Worm (Caenorhabditis elegans) whole organism, L4 larva: Measurements from ENCODE around the gene F58H1.6.

Source experiments
- F10B5.3 ChIP-seq: sonication (generic microtip); optimal IDR thresholded peaks from 2 replicates; lab custom pipeline; 2016; ENCODE audit warnings: mild to moderate bottlenecking, missing genetic modification characterization, missing compliant biosample characterization
- T20F7.1 ChIP-seq: fragments of 200-800 bp; sonication (Bioruptor generic); optimal IDR thresholded peaks from 2 replicates; lab custom pipeline; 2018; ENCODE audit warnings: mild to moderate bottlenecking, missing genetic modification characterization, missing compliant biosample characterization
- T26A8.4 ChIP-seq: fragments of 200-800 bp; sonication (Bioruptor generic); IDR thresholded peaks from 2 replicates; pipeline ENCODE4 v1.3.6; 2022; ENCODE audit warnings: missing genetic modification characterization, missing compliant biosample characterization
- Y105C5A.15 ChIP-seq: fragments of 200-800 bp; sonication (Bioruptor generic); IDR thresholded peaks from 2 replicates; pipeline ENCODE4 v1.3.6; 2022; ENCODE audit warnings: missing genetic modification characterization, missing compliant biosample characterization
- aha-1 ChIP-seq: fragments of 150-350 bp; peaks from one replicate; lab custom pipeline; 2014; ENCODE audit warnings: missing biosample characterization, missing genetic modification characterization
- arid-1 ChIP-seq: fragments of 200-800 bp; sonication (Bioruptor generic); conservative IDR thresholded peaks from 2 replicates; pipeline ENCODE4 v1.3.6; 2022; ENCODE audit warnings: missing genetic modification reagents, missing genetic modification characterization, missing compliant biosample characterization
- attf-4 ChIP-seq: sonication (generic microtip); optimal IDR thresholded peaks from 3 replicates; lab custom pipeline; 2017; ENCODE audit warnings: missing biosample characterization, missing genetic modification characterization
- ceh-32 ChIP-seq: sonication (generic microtip); optimal IDR thresholded peaks from 2 replicates; lab custom pipeline; 2016; ENCODE audit warnings: mild to moderate bottlenecking, missing genetic modification characterization, missing compliant biosample characterization; ENCODE audit not compliant: poor library complexity
- ceh-62 ChIP-seq: sonication (generic microtip); optimal IDR thresholded peaks from 2 replicates; lab custom pipeline; 2017; ENCODE audit warnings: missing biosample characterization, missing genetic modification characterization
- ces-1 ChIP-seq: fragments of 150-350 bp; sonication (generic microtip); optimal IDR thresholded peaks from 4 replicates; lab custom pipeline; 2014; ENCODE audit warnings: missing biosample characterization, missing genetic modification reagents, missing genetic modification characterization
- ctbp-1 ChIP-seq: fragments of 200-800 bp; sonication (Bioruptor generic); IDR thresholded peaks from 2 replicates; pipeline ENCODE4 v1.3.6; 2022; ENCODE audit warnings: missing genetic modification reagents, missing genetic modification characterization, missing compliant biosample characterization
- daf-16 ChIP-seq, 3 experiments: sonication (generic microtip); optimal IDR thresholded peaks; 2 replicates each; lab custom pipeline; 2016 to 2017; ENCODE audit warnings: missing genetic modification characterization in 3 of 3, missing genetic modification reagents in 3 of 3, mild to moderate bottlenecking in 2 of 3, missing compliant biosample characterization in 2 of 3, missing biosample characterization in 1 of 3, moderate library complexity in 1 of 3
- daf-19 ChIP-seq: fragments of 200-800 bp; sonication (Bioruptor generic); conservative IDR thresholded peaks from 2 replicates; pipeline ENCODE4 v1.3.6; 2022; ENCODE audit warnings: missing genetic modification characterization, missing compliant biosample characterization
- daf-8 ChIP-seq: fragments of 200-800 bp; sonication (Bioruptor generic); IDR thresholded peaks from 2 replicates; pipeline ENCODE4 v1.3.6; 2022; ENCODE audit warnings: missing genetic modification characterization, missing compliant biosample characterization
- dmd-8 ChIP-seq: fragments of 200-800 bp; sonication (Bioruptor generic); IDR thresholded peaks from 2 replicates; pipeline ENCODE4 v1.3.6; 2022; ENCODE audit warnings: missing genetic modification characterization, missing compliant biosample characterization
- egl-43 ChIP-seq: fragments of 200-800 bp; sonication (Bioruptor generic); IDR thresholded peaks from 2 replicates; pipeline ENCODE4 v1.3.6; 2022; ENCODE audit warnings: missing genetic modification reagents, missing genetic modification characterization, missing compliant biosample characterization
- fkh-10 ChIP-seq: fragments of 150-350 bp; optimal IDR thresholded peaks from 2 replicates; lab custom pipeline; 2014; ENCODE audit warnings: missing biosample characterization, missing genetic modification reagents, missing genetic modification characterization
- gei-8 ChIP-seq: fragments of 200-800 bp; sonication (Bioruptor generic); optimal IDR thresholded peaks from 2 replicates; lab custom pipeline; 2018; ENCODE audit warnings: mild to moderate bottlenecking, missing genetic modification characterization, missing compliant biosample characterization
- hlh-11 ChIP-seq: fragments of 200-800 bp; sonication (Bioruptor generic); optimal IDR thresholded peaks from 2 replicates; lab custom pipeline; 2018; ENCODE audit warnings: mild to moderate bottlenecking, missing genetic modification characterization, missing compliant biosample characterization
- hlh-30 ChIP-seq: sonication (generic microtip); optimal IDR thresholded peaks from 2 replicates; lab custom pipeline; 2017; ENCODE audit warnings: antibody characterized with exemption, mild to moderate bottlenecking, missing genetic modification characterization, missing compliant biosample characterization; ENCODE audit not compliant: insufficient read depth
- lim-7 ChIP-seq: fragments of 200-800 bp; sonication (Bioruptor generic); IDR thresholded peaks from 2 replicates; pipeline ENCODE4 v1.3.6; 2022; ENCODE audit warnings: missing genetic modification characterization, missing compliant biosample characterization
- lin-13 ChIP-seq: fragments of 150-350 bp; optimal IDR thresholded peaks from 2 replicates; lab custom pipeline; 2014; ENCODE audit warnings: missing biosample characterization, missing genetic modification reagents, missing genetic modification characterization
- lin-29 ChIP-seq: fragments of 200-800 bp; sonication (Bioruptor generic); IDR thresholded peaks from 2 replicates; pipeline ENCODE4 v1.3.6; 2022; ENCODE audit warnings: missing genetic modification reagents, missing genetic modification characterization, missing compliant biosample characterization
- lsy-2 ChIP-seq, 2 experiments: fragments of 150-350 bp in 1 of 2; sonication (generic microtip) in 1 of 2; optimal IDR thresholded peaks; 2 replicates each; lab custom pipeline; 2014 to 2017; ENCODE audit warnings: missing biosample characterization in 2 of 2, missing genetic modification characterization in 2 of 2
- madf-5 ChIP-seq, 2 experiments: fragments of 200-800 bp; sonication (Bioruptor generic); IDR thresholded peaks; 2 replicates each; pipeline ENCODE4 v1.3.6; 2022; ENCODE audit warnings: missing compliant biosample characterization in 2 of 2, missing genetic modification characterization in 2 of 2
- madf-9 ChIP-seq: fragments of 200-800 bp; sonication (Bioruptor generic); conservative IDR thresholded peaks from 2 replicates; pipeline ENCODE4 v1.3.6; 2022; ENCODE audit warnings: missing genetic modification reagents, missing genetic modification characterization, missing compliant biosample characterization
- mdl-1 ChIP-seq, 2 experiments: fragments of 150-350 bp in 1 of 2; sonication (generic microtip) in 1 of 2; optimal IDR thresholded peaks; 2 replicates each; lab custom pipeline; 2014 to 2017; ENCODE audit warnings: missing biosample characterization in 2 of 2, missing genetic modification characterization in 2 of 2
- mes-2 ChIP-seq: sonication (generic microtip); optimal IDR thresholded peaks from 2 replicates; lab custom pipeline; 2016; ENCODE audit warnings: missing genotype, mild to moderate bottlenecking, missing genetic modification characterization, missing compliant biosample characterization; ENCODE audit not compliant: poor library complexity, severe bottlenecking
- mxl-3 ChIP-seq: fragments of 200-800 bp; sonication (Bioruptor generic); optimal IDR thresholded peaks from 2 replicates; lab custom pipeline; 2018; ENCODE audit warnings: mild to moderate bottlenecking, missing genetic modification characterization, missing compliant biosample characterization
- nhr-10 ChIP-seq: fragments of 150-350 bp; optimal IDR thresholded peaks from 2 replicates; lab custom pipeline; 2014; ENCODE audit warnings: missing biosample characterization, missing genetic modification characterization
- nhr-42 ChIP-seq: fragments of 200-800 bp; sonication (Bioruptor generic); IDR thresholded peaks from 2 replicates; pipeline ENCODE4 v1.3.6; 2022; ENCODE audit warnings: missing genetic modification characterization, missing compliant biosample characterization
- nhr-6 ChIP-seq: fragments of 150-350 bp; optimal IDR thresholded peaks from 2 replicates; lab custom pipeline; 2014; ENCODE audit warnings: missing biosample characterization, missing genetic modification characterization
- nhr-76 ChIP-seq: fragments of 150-350 bp; optimal IDR thresholded peaks from 2 replicates; lab custom pipeline; 2014; ENCODE audit warnings: missing biosample characterization, missing genetic modification characterization
- nhr-77 ChIP-seq: fragments of 150-350 bp; optimal IDR thresholded peaks from 2 replicates; lab custom pipeline; 2014; ENCODE audit warnings: missing biosample characterization, missing genetic modification characterization
- pha-4 ChIP-seq, 2 experiments: fragments of 150-350 bp in 1 of 2; fragments of 200-800 bp in 1 of 2; sonication (Bioruptor generic) in 1 of 2; IDR thresholded peaks in 1 of 2; optimal IDR thresholded peaks in 1 of 2; 2 replicates each; pipeline versions ENCODE4 v1.3.6 to Lab custom; 2014 to 2022; ENCODE audit warnings: missing genetic modification characterization in 2 of 2, missing genetic modification reagents in 2 of 2, missing biosample characterization in 1 of 2, missing compliant biosample characterization in 1 of 2
- php-3 ChIP-seq: fragments of 200-800 bp; sonication (Bioruptor generic); IDR thresholded peaks from 2 replicates; pipeline ENCODE4 v1.3.6; 2022; ENCODE audit warnings: missing genetic modification reagents, missing genetic modification characterization, missing compliant biosample characterization
- rbr-2 ChIP-seq: sonication (generic microtip); optimal IDR thresholded peaks from 2 replicates; lab custom pipeline; 2016; ENCODE audit warnings: missing genotype, missing genetic modification characterization, missing compliant biosample characterization
- sdz-12 ChIP-seq: fragments of 200-800 bp; sonication (Bioruptor generic); optimal IDR thresholded peaks from 2 replicates; lab custom pipeline; 2018; ENCODE audit warnings: mild to moderate bottlenecking, missing genetic modification characterization, missing compliant biosample characterization
- spr-1 ChIP-seq: sonication (generic microtip); optimal IDR thresholded peaks from 2 replicates; lab custom pipeline; 2016; ENCODE audit warnings: mild to moderate bottlenecking, missing genetic modification characterization, missing compliant biosample characterization
- tag-97 ChIP-seq: fragments of 200-800 bp; sonication (Bioruptor generic); IDR thresholded peaks from 2 replicates; pipeline ENCODE4 v1.3.6; 2022; ENCODE audit warnings: missing genetic modification characterization, missing compliant biosample characterization
- tra-1 ChIP-seq: fragments of 200-800 bp; sonication (Bioruptor generic); IDR thresholded peaks from 2 replicates; pipeline ENCODE4 v1.3.6; 2022; ENCODE audit warnings: missing genetic modification reagents, missing genetic modification characterization, missing compliant biosample characterization
- zfp-2 ChIP-seq: sonication (generic microtip); optimal IDR thresholded peaks from 2 replicates; lab custom pipeline; 2016; ENCODE audit warnings: mild to moderate bottlenecking, missing genetic modification characterization, missing compliant biosample characterization
- zip-2 ChIP-seq: fragments of 150-350 bp; optimal IDR thresholded peaks from 2 replicates; lab custom pipeline; 2014; ENCODE audit warnings: missing biosample characterization, missing genetic modification characterization
- ztf-7 ChIP-seq: fragments of 150-350 bp; optimal IDR thresholded peaks from 2 replicates; lab custom pipeline; 2014; ENCODE audit warnings: missing biosample characterization, missing genetic modification characterization

The F58H1.6 gene

DNA sequence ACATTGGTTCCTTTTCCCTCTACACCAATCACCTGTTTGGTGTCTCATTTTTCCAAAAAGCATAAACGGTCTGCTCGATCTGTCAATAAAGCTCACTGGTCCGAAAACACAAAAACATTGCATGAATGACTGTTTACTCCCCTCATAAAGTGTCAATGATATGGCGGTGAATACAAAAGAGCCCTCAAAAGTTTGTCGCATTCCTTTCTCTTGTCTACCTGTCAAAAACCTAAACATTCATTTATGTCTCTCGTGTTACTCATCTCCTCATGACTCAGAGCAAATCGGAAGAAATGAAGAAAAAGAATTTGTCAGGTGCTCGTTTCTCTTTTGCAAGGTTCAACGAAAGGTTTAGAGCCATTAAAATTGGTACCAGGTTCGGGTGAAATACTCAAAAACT lies 8.8 kb downstream of the F58H1.6 start:
- no peak for TF ChIP-seq attf-4
- TF ChIP-seq hlh-30 = peak; percentile 18
- TF ChIP-seq T26A8.4 = no peak
- TF ChIP-seq rbr-2 = no peak
- TF ChIP-seq pha-4 (GFP tag; IDR thresholded peaks at IDR 0.05; lab: Robert Waterston, UW) = no peak
- peak; percentile 12 for TF ChIP-seq pha-4 (tag; optimal IDR thresholded peaks at IDR 0.05; lab: Kevin White, UChicago)
- no peak for TF ChIP-seq lin-29 (GFP tag; lab: Robert Waterston, UW)
- TF ChIP-seq T20F7.1 (GFP tag; lab: Kevin White, UChicago) = no peak
- TF ChIP-seq mes-2 = no peak
- no peak for TF ChIP-seq zfp-2 (tag; lab: Kevin White, UChicago)
- TF ChIP-seq madf-5 (GFP tag; IDR thresholded peaks at IDR 0.05; lab: Robert Waterston, UW) = no peak
- TF ChIP-seq daf-16 (GFP tag; optimal IDR thresholded peaks at IDR 0.05; lab: Kevin White, UChicago) = no peak
- no peak for TF ChIP-seq daf-16 (tag; optimal IDR thresholded peaks at IDR 0.05; lab: Kevin White, UChicago)
- TF ChIP-seq arid-1 = no peak
- TF ChIP-seq nhr-6 (tag; lab: Kevin White, UChicago) = peak; percentile 94
- no peak for TF ChIP-seq hlh-11 (tag; lab: Kevin White, UChicago)

DNA sequence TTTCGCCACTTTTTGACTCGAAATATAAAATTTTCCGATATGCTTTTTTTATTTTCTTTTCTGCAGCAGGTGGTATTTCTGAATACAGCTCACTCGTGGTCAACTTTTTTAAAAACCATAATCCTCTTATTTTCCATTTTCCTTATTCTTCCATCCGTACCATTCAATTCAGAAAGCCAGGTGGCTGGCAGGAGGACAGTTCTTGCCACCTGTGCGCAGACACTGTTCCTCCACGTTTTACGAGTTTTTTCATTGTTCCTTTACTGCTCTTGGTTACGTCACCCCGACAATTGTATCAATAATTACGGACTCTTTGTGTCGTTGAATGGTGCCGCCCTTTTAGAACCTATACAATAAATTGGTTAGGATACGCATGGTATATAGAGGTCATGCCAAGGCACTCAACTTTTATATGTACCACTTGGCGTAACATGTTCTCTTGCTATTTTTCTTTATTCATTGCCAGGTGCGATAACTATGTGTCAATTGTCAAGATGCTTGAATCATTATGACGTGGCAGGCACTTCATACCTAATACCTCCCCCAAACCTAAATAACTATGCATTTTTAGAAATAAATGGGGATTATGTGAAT lies 10.5 kb downstream of the F58H1.6 start:
- TF ChIP-seq nhr-6 (tag; lab: Kevin White, UChicago) = no peak
- no peak for TF ChIP-seq dmd-8
- TF ChIP-seq tag-97 (GFP tag; lab: Robert Waterston, UW) = no peak
- no peak for TF ChIP-seq nhr-76
- no peak for TF ChIP-seq mdl-1 (tag; optimal IDR thresholded peaks at IDR 0.05; lab: Kevin White, UChicago)
- TF ChIP-seq lin-29 (GFP tag; lab: Robert Waterston, UW) = no peak
- no peak for TF ChIP-seq egl-43 (GFP tag; lab: Robert Waterston, UW)
- TF ChIP-seq fkh-10 = no peak
- no peak for TF ChIP-seq lim-7
- no peak for TF ChIP-seq hlh-11 (tag; lab: Kevin White, UChicago)
- no peak for TF ChIP-seq lsy-2 (tag; optimal IDR thresholded peaks at IDR 0.05; lab: Kevin White, UChicago)

DNA sequence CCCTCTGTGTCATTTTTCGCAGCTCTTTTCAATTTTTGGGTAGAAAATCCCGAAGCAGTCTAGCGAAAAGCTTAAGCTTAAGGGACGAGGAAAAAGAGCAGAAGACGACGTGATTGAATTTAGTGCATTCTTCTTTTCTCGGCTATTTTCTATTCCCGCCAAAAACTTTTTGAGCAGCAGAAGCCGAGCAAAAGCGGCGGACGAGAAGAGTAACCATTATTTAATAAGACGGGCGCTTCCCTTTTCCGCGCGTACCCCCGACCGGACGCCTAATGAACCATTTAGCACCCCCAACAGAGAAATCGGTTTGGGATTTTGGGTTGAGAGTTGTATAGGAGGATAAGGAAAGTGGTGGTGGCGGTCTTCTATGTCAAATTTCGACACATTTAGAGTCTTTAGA lies 11.2 kb downstream of the F58H1.6 start:
- no peak for TF ChIP-seq nhr-42 (GFP tag; lab: Robert Waterston, UW)
- no peak for TF ChIP-seq nhr-77
- TF ChIP-seq ctbp-1 (GFP tag; lab: Robert Waterston, UW) = peak; percentile 78
- no peak for TF ChIP-seq sdz-12 (GFP tag; lab: Kevin White, UChicago)
- TF ChIP-seq nhr-10 = no peak
- no peak for TF ChIP-seq madf-9
- no peak for TF ChIP-seq mdl-1 (tag; optimal IDR thresholded peaks at IDR 0.05; lab: Kevin White, UChicago)
- no peak for TF ChIP-seq tra-1
- TF ChIP-seq F10B5.3 (tag; lab: Kevin White, UChicago) = no peak
- no peak for TF ChIP-seq spr-1 (tag; lab: Kevin White, UChicago)
- TF ChIP-seq daf-19 (GFP tag; lab: Robert Waterston, UW) = no peak
- no peak for TF ChIP-seq mxl-3 (GFP tag; lab: Kevin White, UChicago)
- TF ChIP-seq ceh-62 = no peak
- TF ChIP-seq ceh-32 = no peak
- no peak for TF ChIP-seq daf-8 (GFP tag; lab: Robert Waterston, UW)
- no peak for TF ChIP-seq tag-97 (GFP tag; lab: Robert Waterston, UW)
- TF ChIP-seq aha-1 = no peak
- TF ChIP-seq pha-4 (GFP tag; IDR thresholded peaks at IDR 0.05; lab: Robert Waterston, UW) = no peak
- no peak for TF ChIP-seq pha-4 (tag; optimal IDR thresholded peaks at IDR 0.05; lab: Kevin White, UChicago)
- no peak for TF ChIP-seq zip-2
- no peak for TF ChIP-seq ztf-7 (tag; lab: Kevin White, UChicago)
- TF ChIP-seq zfp-2 (tag; lab: Kevin White, UChicago) = no peak
- peak; percentile 75 for TF ChIP-seq ces-1 (GFP tag; lab: Kevin White, UChicago)
- TF ChIP-seq Y105C5A.15 (GFP tag; lab: Robert Waterston, UW) = no peak
- peak; percentile 59 for TF ChIP-seq fkh-10
- no peak for TF ChIP-seq php-3 (GFP tag; lab: Robert Waterston, UW)
- no peak for TF ChIP-seq gei-8 (GFP tag; lab: Kevin White, UChicago)
- no peak for TF ChIP-seq lin-13
